Fruit fly (Drosophila melanogaster) whole organism, embryonic: ENCODE data around the gene Rab9D.
A peak's percentile ranks its signal among the peaks of the same experiment; 100 is the strongest.

ENCODE experiments used
- Adf1 ChIP-seq: fragments of 200-800 bp; sonication (Bioruptor generic); IDR thresholded peaks from 2 replicates; pipeline ENCODE4 v1.3.6; 2022; ENCODE audit warnings: missing biosample characterization, missing genetic modification characterization
- Bdp1 ChIP-seq: fragments of 200-800 bp; sonication (Bioruptor generic); optimal IDR thresholded peaks from 3 replicates; lab custom pipeline; 2016; ENCODE audit warnings: missing biosample characterization, missing genetic modification characterization
- CG10979 ChIP-seq: fragments of 200-800 bp; sonication (Bioruptor generic); optimal IDR thresholded peaks from 2 replicates; lab custom pipeline; 2018; ENCODE audit warnings: missing biosample characterization, mild to moderate bottlenecking, missing genetic modification characterization, moderate library complexity
- CG11247 ChIP-seq: fragments of 200-800 bp; sonication (Bioruptor generic); IDR thresholded peaks from 2 replicates; pipeline ENCODE4 v1.3.6; 2022; ENCODE audit warnings: missing biosample characterization, missing genetic modification characterization
- CG12659 ChIP-seq: fragments of 200-800 bp; sonication (Bioruptor generic); optimal IDR thresholded peaks from 3 replicates; lab custom pipeline; 2017; ENCODE audit warnings: mild to moderate bottlenecking, missing biosample characterization, missing genetic modification reagents, missing genetic modification characterization
- CG12744 ChIP-seq: fragments of 200-800 bp; sonication (Bioruptor generic); optimal IDR thresholded peaks from 2 replicates; lab custom pipeline; 2016; ENCODE audit warnings: missing biosample characterization, missing genetic modification characterization
- CG12769 ChIP-seq: fragments of 200-800 bp; sonication (Bioruptor generic); optimal IDR thresholded peaks from 2 replicates; lab custom pipeline; 2019; ENCODE audit warnings: missing biosample characterization, mild to moderate bottlenecking, missing genetic modification characterization, moderate library complexity
- CG14014 ChIP-seq: fragments of 200-800 bp; sonication (Bioruptor generic); IDR thresholded peaks from 2 replicates; pipeline ENCODE4 v1.3.6; 2022; ENCODE audit warnings: missing biosample characterization, missing genetic modification characterization
- CG14050 ChIP-seq: fragments of 200-800 bp; sonication (Bioruptor generic); IDR thresholded peaks from 3 replicates; pipeline ENCODE4 v1.3.6; 2022; ENCODE audit warnings: missing biosample characterization, missing genetic modification characterization
- CG17385 ChIP-seq: fragments of 200-800 bp; sonication (Bioruptor generic); optimal IDR thresholded peaks from 3 replicates; lab custom pipeline; 2018; ENCODE audit warnings: missing biosample characterization, mild to moderate bottlenecking, missing genetic modification characterization
- CG17612 ChIP-seq: fragments of 200-800 bp; sonication (Bioruptor generic); IDR thresholded peaks from 2 replicates; pipeline ENCODE4 v1.3.6; 2022; ENCODE audit warnings: missing biosample characterization, missing genetic modification characterization
- CG18262 ChIP-seq: fragments of 200-800 bp; optimal IDR thresholded peaks from 3 replicates; lab custom pipeline; 2019; ENCODE audit warnings: missing biosample characterization, mild to moderate bottlenecking, missing genetic modification characterization, moderate library complexity
- CG31224 ChIP-seq: fragments of 200-800 bp; sonication (Bioruptor generic); IDR thresholded peaks from 2 replicates; pipeline ENCODE4 v1.3.6; 2022; ENCODE audit warnings: missing biosample characterization, missing genetic modification characterization
- CG31388 ChIP-seq: fragments of 200-800 bp; sonication (Bioruptor generic); optimal IDR thresholded peaks from 2 replicates; lab custom pipeline; 2016; ENCODE audit warnings: missing biosample characterization, missing genetic modification characterization
- CG32772 ChIP-seq: fragments of 200-800 bp; sonication (Bioruptor generic); IDR thresholded peaks from 2 replicates; pipeline ENCODE4 v1.3.6; 2022; ENCODE audit warnings: missing biosample characterization, missing genetic modification characterization
- CG4820 ChIP-seq: fragments of 200-800 bp; sonication (Bioruptor generic); optimal IDR thresholded peaks from 3 replicates; lab custom pipeline; 2016; ENCODE audit warnings: missing biosample characterization, missing genetic modification characterization
- CG5180 ChIP-seq: fragments of 200-800 bp; sonication (Bioruptor generic); optimal IDR thresholded peaks from 3 replicates; lab custom pipeline; 2017; ENCODE audit warnings: missing biosample characterization, missing genetic modification characterization, mild to moderate bottlenecking, moderate library complexity, missing genetic modification reagents
- CG6791 ChIP-seq: fragments of 200-800 bp; sonication (Bioruptor generic); IDR thresholded peaks from 3 replicates; pipeline ENCODE4 v1.3.6; 2022; ENCODE audit warnings: missing biosample characterization, missing genetic modification characterization; ENCODE audit not compliant: partially characterized antibody
- CG6813 ChIP-seq: fragments of 200-800 bp; sonication (Bioruptor generic); optimal IDR thresholded peaks from 2 replicates; lab custom pipeline; 2017; ENCODE audit warnings: missing biosample characterization, missing genetic modification characterization, mild to moderate bottlenecking, moderate library complexity, missing genetic modification reagents
- CG7745 ChIP-seq: fragments of 200-800 bp; sonication (Bioruptor generic); optimal IDR thresholded peaks from 2 replicates; lab custom pipeline; 2018; ENCODE audit warnings: missing biosample characterization, mild to moderate bottlenecking, missing genetic modification characterization, moderate library complexity
- CG9797 ChIP-seq: fragments of 200-800 bp; sonication (Bioruptor generic); optimal IDR thresholded peaks from 3 replicates; lab custom pipeline; 2018; ENCODE audit warnings: missing biosample characterization, mild to moderate bottlenecking, missing genetic modification characterization
- Drgx ChIP-seq: fragments of 200-800 bp; sonication (Bioruptor generic); IDR thresholded peaks from 2 replicates; pipeline ENCODE4 v1.3.6; 2022; ENCODE audit warnings: missing biosample characterization, missing genetic modification characterization
- Lhr ChIP-seq: fragments of 200-800 bp; sonication (Bioruptor generic); optimal IDR thresholded peaks from 3 replicates; lab custom pipeline; 2017; ENCODE audit warnings: mild to moderate bottlenecking, missing biosample characterization, missing genetic modification reagents, missing genetic modification characterization
- Meics ChIP-seq: fragments of 200-800 bp; sonication (Bioruptor generic); optimal IDR thresholded peaks from 2 replicates; lab custom pipeline; 2017; ENCODE audit warnings: missing biosample characterization, mild to moderate bottlenecking, missing genetic modification characterization
- Myb ChIP-seq: fragments of 200-800 bp; sonication (Bioruptor generic); optimal IDR thresholded peaks from 2 replicates; lab custom pipeline; 2016; ENCODE audit warnings: missing biosample characterization, missing genetic modification characterization
- NK7.1 ChIP-seq: fragments of 200-800 bp; sonication (Bioruptor generic); optimal IDR thresholded peaks from 3 replicates; lab custom pipeline; 2016; ENCODE audit warnings: missing biosample characterization, missing genetic modification characterization
- Nf-YA ChIP-seq: fragments of 200-800 bp; sonication (Bioruptor generic); IDR thresholded peaks from 2 replicates; pipeline ENCODE4 v1.3.6; 2022; ENCODE audit warnings: missing biosample characterization, missing genetic modification characterization
- Nf-YC ChIP-seq: fragments of 200-800 bp; optimal IDR thresholded peaks from 3 replicates; lab custom pipeline; 2019; ENCODE audit warnings: missing biosample characterization, mild to moderate bottlenecking, missing genetic modification characterization, moderate library complexity
- Scr ChIP-seq: fragments of 200-800 bp; sonication (Bioruptor generic); IDR thresholded peaks from 2 replicates; pipeline ENCODE4 v1.3.6; 2022; ENCODE audit warnings: missing biosample characterization, missing genetic modification characterization; ENCODE audit not compliant: partially characterized antibody
- Sox102F ChIP-seq: fragments of 200-800 bp; sonication (Bioruptor generic); optimal IDR thresholded peaks from 2 replicates; lab custom pipeline; 2018; ENCODE audit warnings: missing biosample characterization, mild to moderate bottlenecking, missing genetic modification characterization, moderate library complexity
- Sry-β ChIP-seq: fragments of 200-800 bp; sonication (Bioruptor generic); optimal IDR thresholded peaks from 2 replicates; lab custom pipeline; 2018; ENCODE audit warnings: missing biosample characterization, mild to moderate bottlenecking, missing genetic modification characterization, moderate library complexity
- Ssrp ChIP-seq: fragments of 200-800 bp; sonication (Bioruptor generic); optimal IDR thresholded peaks from 2 replicates; lab custom pipeline; 2018; ENCODE audit warnings: missing biosample characterization, mild to moderate bottlenecking, missing genetic modification characterization, moderate library complexity
- Usf ChIP-seq: fragments of 200-800 bp; sonication (Bioruptor generic); optimal IDR thresholded peaks from 2 replicates; lab custom pipeline; 2017; ENCODE audit warnings: missing genotype, missing biosample characterization, missing genetic modification characterization
- Xrp1 ChIP-seq: fragments of 200-800 bp; sonication (Bioruptor generic); IDR thresholded peaks from 2 replicates; pipeline ENCODE4 v1.3.6; 2022; ENCODE audit warnings: missing biosample characterization, missing genetic modification characterization
- ac ChIP-seq: fragments of 200-800 bp; sonication (Bioruptor generic); optimal IDR thresholded peaks from 3 replicates; lab custom pipeline; 2017; ENCODE audit warnings: missing biosample characterization, mild to moderate bottlenecking, missing genetic modification characterization
- az2 ChIP-seq: fragments of 200-800 bp; sonication (Bioruptor generic); optimal IDR thresholded peaks from 3 replicates; lab custom pipeline; 2016; ENCODE audit warnings: missing biosample characterization, missing genetic modification characterization
- bsh ChIP-seq, 2 experiments: fragments of 200-800 bp; sonication (Bioruptor generic); optimal IDR thresholded peaks; 2 replicates each; lab custom pipeline; 2017 to 2018; ENCODE audit warnings: mild to moderate bottlenecking in 2 of 2, missing biosample characterization in 2 of 2, missing genetic modification characterization in 2 of 2, moderate library complexity in 1 of 2
- dan ChIP-seq: fragments of 200-800 bp; sonication (Bioruptor generic); IDR thresholded peaks from 2 replicates; pipeline ENCODE4 v1.3.6; 2022; ENCODE audit warnings: missing biosample characterization, missing genetic modification characterization
- danr ChIP-seq: fragments of 200-800 bp; sonication (Bioruptor generic); IDR thresholded peaks from 2 replicates; pipeline ENCODE4 v1.3.6; 2022; ENCODE audit warnings: missing biosample characterization, missing genetic modification characterization
- dm ChIP-seq: fragments of 200-800 bp; sonication (Bioruptor generic); optimal IDR thresholded peaks from 3 replicates; lab custom pipeline; 2016; ENCODE audit warnings: missing biosample characterization, missing genetic modification characterization
- dysf ChIP-seq: fragments of 200-800 bp; sonication (Bioruptor generic); IDR thresholded peaks from 3 replicates; pipeline ENCODE4 v1.3.6; 2022; ENCODE audit warnings: missing biosample characterization, missing genetic modification characterization
- eve ChIP-seq, 2 experiments: fragments of >200 bp; optimal IDR thresholded peaks; 2 replicates each; lab custom pipeline; 2017; ENCODE audit warnings: missing biosample characterization in 2 of 2, missing genetic modification characterization in 2 of 2
- gsb ChIP-seq: fragments of 200-800 bp; sonication (Bioruptor generic); IDR thresholded peaks from 2 replicates; pipeline ENCODE4 v1.3.6; 2022; ENCODE audit warnings: missing biosample characterization, missing genetic modification characterization
- ham ChIP-seq: fragments of 200-800 bp; sonication (Bioruptor generic); IDR thresholded peaks from 2 replicates; pipeline ENCODE4 v1.3.6; 2022; ENCODE audit warnings: missing biosample characterization, missing genetic modification characterization
- hth ChIP-seq: fragments of >200 bp; optimal IDR thresholded peaks from 2 replicates; lab custom pipeline; 2017; ENCODE audit warnings: inconsistent platforms
- knrl ChIP-seq: fragments of 200-800 bp; sonication (Bioruptor generic); IDR thresholded peaks from 3 replicates; pipeline ENCODE4 v1.3.6; 2022; ENCODE audit warnings: missing biosample characterization, missing genetic modification characterization; ENCODE audit not compliant: partially characterized antibody
- nom ChIP-seq: fragments of 200-800 bp; sonication (Bioruptor generic); optimal IDR thresholded peaks from 2 replicates; lab custom pipeline; 2017; ENCODE audit warnings: missing biosample characterization, missing genetic modification characterization, mild to moderate bottlenecking, moderate library complexity, missing genetic modification reagents
- pan ChIP-seq, 4 experiments: fragments of >200 bp in 3 of 4; fragments of 200-800 bp in 1 of 4; sonication (Bioruptor generic) in 1 of 4; optimal IDR thresholded peaks in 3 of 4; IDR thresholded peaks in 1 of 4; 2 replicates each; pipeline versions ENCODE4 v1.3.6 to Lab custom; 2017 to 2022; ENCODE audit warnings: missing biosample characterization in 2 of 4, missing genetic modification characterization in 2 of 4, mixed read lengths in 1 of 4
- pho ChIP-seq: fragments of 200-800 bp; sonication (Bioruptor generic); optimal IDR thresholded peaks from 2 replicates; lab custom pipeline; 2016; ENCODE audit warnings: missing biosample characterization, missing genetic modification characterization
- row ChIP-seq: fragments of 200-800 bp; sonication (Bioruptor generic); IDR thresholded peaks from 3 replicates; pipeline ENCODE4 v1.3.6; 2022; ENCODE audit warnings: missing biosample characterization, missing genetic modification characterization
- sens ChIP-seq: fragments of 200-800 bp; sonication (Bioruptor generic); peaks from one replicate; lab custom pipeline; 2016; ENCODE audit warnings: missing biosample characterization, missing genetic modification characterization
- sima ChIP-seq: fragments of 200-800 bp; sonication (Bioruptor generic); optimal IDR thresholded peaks from 2 replicates; lab custom pipeline; 2016; ENCODE audit warnings: missing biosample characterization, missing genetic modification characterization
- stc ChIP-seq: fragments of 200-800 bp; sonication (Bioruptor generic); IDR thresholded peaks from 2 replicates; pipeline ENCODE4 v1.3.6; 2022; ENCODE audit warnings: missing biosample characterization, missing genetic modification characterization
- wek ChIP-seq: fragments of 200-800 bp; sonication (Bioruptor generic); optimal IDR thresholded peaks from 3 replicates; lab custom pipeline; 2018; ENCODE audit warnings: missing biosample characterization, mild to moderate bottlenecking, missing genetic modification characterization, moderate library complexity

The Rab9D gene

dm6 chrX:10581476-10581875, 7.4 kb upstream of the Rab9D start (continued):
- TF ChIP-seq bsh (GFP tag; optimal IDR thresholded peaks at IDR 0.05; lab: Kevin White, UChicago) = peak in 1 of 2 experiments; percentile 32
- no peak for TF ChIP-seq CG17612
- TF ChIP-seq stc (GFP tag; lab: Robert Waterston, UW) = no peak
- TF ChIP-seq Drgx = peak; percentile 35; the same call in 1 of the 2 replicates
- no peak for TF ChIP-seq CG14050 (GFP tag; lab: Robert Waterston, UW)
- TF ChIP-seq CG17385 (GFP tag; lab: Kevin White, UChicago) = no peak
- peak in 1 of 2 experiments; percentile 1 for TF ChIP-seq eve (GFP tag; optimal IDR thresholded peaks at IDR 0.05; lab: Kevin White, UChicago)
- no peak for TF ChIP-seq sima
- no peak for TF ChIP-seq CG4820 (GFP tag; lab: Kevin White, UChicago)
- no peak for TF ChIP-seq Usf (GFP tag; lab: Kevin White, UChicago)
- no peak for TF ChIP-seq Adf1 (GFP tag; lab: Robert Waterston, UW)
- no peak for TF ChIP-seq Nf-YC (tag; lab: Kevin White, UChicago)
- no peak for TF ChIP-seq dan (GFP tag; lab: Robert Waterston, UW)
- TF ChIP-seq CG11247 (GFP tag; lab: Robert Waterston, UW) = no peak
- TF ChIP-seq CG32772 = peak; percentile 66
- no peak for TF ChIP-seq CG7745
- TF ChIP-seq gsb = no peak
- TF ChIP-seq CG5180 (GFP tag; lab: Kevin White, UChicago) = peak; percentile 30
- peak in 1 of 2 experiments; percentile 47 for TF ChIP-seq pan (optimal IDR thresholded peaks at IDR 0.05; lab: Kevin White, UChicago)
- TF ChIP-seq pan (GFP tag; optimal IDR thresholded peaks at IDR 0.05 in 1 of 2, IDR thresholded peaks at IDR 0.05 in 1 of 2) = peak; percentile 12 to 16
- TF ChIP-seq Nf-YA = no peak
- 0 out of 3 replicates have a peak, but pooled peaks have one; percentile 29 for TF ChIP-seq dysf (GFP tag; lab: Robert Waterston, UW)
- no peak for TF ChIP-seq hth (lab: Kevin White, UChicago)
- no peak for TF ChIP-seq danr (GFP tag; lab: Robert Waterston, UW)
- TF ChIP-seq Bdp1 (GFP tag; lab: Kevin White, UChicago) = no peak
- no peak for TF ChIP-seq CG12769 (tag; lab: Kevin White, UChicago)
- TF ChIP-seq Sox102F (GFP tag; lab: Kevin White, UChicago) = no peak
- TF ChIP-seq Xrp1 (GFP tag; lab: Robert Waterston, UW) = peak; percentile 12; the same call in 1 of the 2 replicates
- TF ChIP-seq knrl (GFP tag; lab: Robert Waterston, UW) = no peak
- TF ChIP-seq ham (GFP tag; lab: Robert Waterston, UW) = no peak
- TF ChIP-seq CG10979 = no peak
- peak; percentile 4 for TF ChIP-seq nom
- no peak for TF ChIP-seq CG18262 (tag; lab: Kevin White, UChicago)
- no peak for TF ChIP-seq CG31388 (GFP tag; lab: Kevin White, UChicago)
- TF ChIP-seq Sry-β = no peak
- TF ChIP-seq CG9797 = no peak
- TF ChIP-seq row (GFP tag; lab: Robert Waterston, UW) = peak; percentile 74
- TF ChIP-seq az2 (GFP tag; lab: Kevin White, UChicago) = no peak
- TF ChIP-seq Myb = no peak
- no peak for TF ChIP-seq CG6791 (GFP tag; lab: Robert Waterston, UW)
- TF ChIP-seq CG12744 = no peak
- no peak for TF ChIP-seq NK7.1 (GFP tag; lab: Kevin White, UChicago)
- TF ChIP-seq Meics (GFP tag; lab: Kevin White, UChicago) = no peak

dm6 chrX:10582064-10582463, 6.8 kb upstream of the Rab9D start:
- peak; percentile 87 for TF ChIP-seq sens
- TF ChIP-seq CG31224 (GFP tag; lab: Robert Waterston, UW) = no peak
- TF ChIP-seq Scr (GFP tag; lab: Robert Waterston, UW) = no peak
- no peak for TF ChIP-seq dm (GFP tag; lab: Kevin White, UChicago)
- TF ChIP-seq pho (GFP tag; lab: Kevin White, UChicago) = no peak
- TF ChIP-seq Lhr (GFP tag; lab: Kevin White, UChicago) = peak; percentile 12
- peak; percentile 78 for TF ChIP-seq wek (GFP tag; lab: Kevin White, UChicago)
- TF ChIP-seq Ssrp = no peak
- peak; percentile 82 for TF ChIP-seq ac (GFP tag; lab: Kevin White, UChicago)
- TF ChIP-seq CG14014 (GFP tag; lab: Robert Waterston, UW) = peak; percentile 8; the same call in 1 of the 2 replicates
- peak; percentile 80 for TF ChIP-seq CG6813 (GFP tag; lab: Kevin White, UChicago)
- peak; percentile 19 for TF ChIP-seq CG12659 (GFP tag; lab: Kevin White, UChicago)
